In genomic region chrIV:4559160-4559559, ce11 we compare ENCODE assay signal across 4 worm cellular contexts.
TF ChIP-seq lines count a peak whose summit lies in the region.

No protein-coding gene starts in this region.

TF ChIP-seq in whole organism, L2 larva, 48 proteins besides CTCF, POLR2A, EP300 and RAD21:
- TF ChIP-seq mab-5 (tag; optimal IDR thresholded peaks at IDR 0.05; lab: Kevin White, UChicago) (no peak), gmeb-1 (tag; optimal IDR thresholded peaks at IDR 0.05; lab: Kevin White, UChicago) (peak; percentile 14), fos-1 (tag; optimal IDR thresholded peaks at IDR 0.05; lab: Kevin White, UChicago) (peak; percentile 67)
TF ChIP-seq in whole organism, L2 larva: peak in this region for 2.

TF ChIP-seq in whole organism, L3 larva, 47 proteins besides CTCF, POLR2A, EP300 and RAD21:
- TF ChIP-seq pha-4 (tag; optimal IDR thresholded peaks at IDR 0.05; lab: Kevin White, UChicago) (peak; percentile 18), sea-2 (GFP tag; optimal IDR thresholded peaks at IDR 0.05; lab: Kevin White, UChicago) (no peak), elt-2 (tag; optimal IDR thresholded peaks at IDR 0.05; lab: Kevin White, UChicago) (peak; percentile 35), pqm-1 (tag; optimal IDR thresholded peaks at IDR 0.05; lab: Kevin White, UChicago) (peak; percentile 34)

TF ChIP-seq in whole organism, L4 larva, 104 proteins besides CTCF, POLR2A, EP300 and RAD21:
- TF ChIP-seq dve-1 (tag; optimal IDR thresholded peaks at IDR 0.05; lab: Kevin White, UChicago; ENCODE audit: insufficient read depth) (peak; percentile 19), dpl-1 (GFP tag; optimal IDR thresholded peaks at IDR 0.05; lab: Kevin White, UChicago) (no peak), hlh-30 (tag; optimal IDR thresholded peaks at IDR 0.05; lab: Kevin White, UChicago; ENCODE audit: insufficient read depth) (peak; percentile 12), spr-3 (GFP tag; optimal IDR thresholded peaks at IDR 0.05; lab: Kevin White, UChicago) (no peak), nhr-28 (tag; optimal IDR thresholded peaks at IDR 0.05; lab: Kevin White, UChicago) (peak; percentile 51), Y5F2A.4 (GFP tag; optimal IDR thresholded peaks at IDR 0.05; lab: Kevin White, UChicago) (no peak), ctbp-1 (GFP tag; IDR thresholded peaks at IDR 0.05; lab: Robert Waterston, UW) (no peak), pqm-1 (tag; optimal IDR thresholded peaks at IDR 0.05; lab: Kevin White, UChicago) (peak; percentile 45), dmd-6 (GFP tag; IDR thresholded peaks at IDR 0.05; lab: Robert Waterston, UW) (no peak), mdl-1 (tag; optimal IDR thresholded peaks at IDR 0.05; lab: Kevin White, UChicago) (no peak), php-3 (GFP tag; IDR thresholded peaks at IDR 0.05; lab: Robert Waterston, UW) (no peak), lin-1 (GFP tag; IDR thresholded peaks at IDR 0.05; lab: Robert Waterston, UW) (no peak), aha-1 (tag; lab: Kevin White, UChicago) (peak; percentile 11), fos-1 (tag; optimal IDR thresholded peaks at IDR 0.05; lab: Kevin White, UChicago) (no peak), Y48G9A.11 (GFP tag; IDR thresholded peaks at IDR 0.05; lab: Robert Waterston, UW) (no peak)

TF ChIP-seq in whole organism, young adult, 124 proteins besides CTCF, POLR2A, EP300 and RAD21:
- TF ChIP-seq nhr-80 (tag; optimal IDR thresholded peaks at IDR 0.05; lab: Kevin White, UChicago) (peak; percentile 33), ztf-25 (GFP tag; IDR thresholded peaks at IDR 0.05; lab: Robert Waterston, UW) (no peak)
